Worm (Caenorhabditis elegans): ENCODE data around the gene F13H10.8.
A peak's percentile ranks its signal among the peaks of the same experiment; 100 is the strongest.

F13H10.8 gene

DNA sequence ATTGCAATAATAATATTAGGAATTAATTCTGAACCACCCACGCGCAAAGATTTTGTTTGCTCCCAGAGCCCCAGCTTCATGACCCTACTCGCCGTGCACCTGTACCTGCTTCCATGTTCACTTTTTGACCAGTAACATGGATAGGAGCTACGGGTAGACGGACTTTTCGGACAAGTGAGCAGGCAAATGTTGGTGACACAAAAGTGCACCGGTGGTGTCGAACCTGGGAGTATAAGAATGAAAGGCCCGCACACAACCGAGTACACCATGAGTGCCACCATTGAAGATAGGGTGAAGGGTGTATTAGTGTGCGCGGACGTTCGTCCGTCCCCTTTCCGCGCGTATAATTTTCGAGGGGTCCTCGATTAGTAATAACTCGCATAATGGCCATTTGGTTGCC lies 5.6 kb downstream of the F13H10.8 start (continued):
- TF ChIP-seq T26A8.4 (GFP tag; IDR thresholded peaks at IDR 0.05): peak; percentile 72
- peak; percentile 27 for TF ChIP-seq mep-1 (tag; optimal IDR thresholded peaks at IDR 0.05)
- no peak for TF ChIP-seq hlh-30 (tag; optimal IDR thresholded peaks at IDR 0.05; ENCODE audit: insufficient read depth)

DNA sequence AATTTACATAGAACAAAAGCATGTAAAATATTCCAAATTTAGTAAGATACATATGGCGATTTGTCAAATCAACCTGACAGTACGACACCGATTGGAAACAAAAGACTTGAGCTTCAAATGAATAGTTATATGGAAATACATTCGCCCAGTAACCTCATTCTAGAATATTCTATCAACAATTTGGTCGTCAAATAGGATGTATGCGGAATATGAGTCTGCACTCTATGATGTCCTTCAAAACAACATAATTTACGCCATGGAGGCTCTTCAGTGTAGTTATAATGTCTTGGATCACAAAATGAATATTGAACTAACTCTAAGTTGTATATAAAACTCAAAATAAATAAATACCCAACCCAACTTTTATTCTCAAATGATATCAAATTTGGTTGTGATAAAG lies 6.3 kb downstream of the F13H10.8 start:
- TF ChIP-seq snpc-1.2 (GFP tag; IDR thresholded peaks at IDR 0.05): no peak
- no peak for TF ChIP-seq Y48G9A.11 (GFP tag; IDR thresholded peaks at IDR 0.05)
- peak in 1 of 2 experiments; percentile 45 for TF ChIP-seq lsy-2 (tag; optimal IDR thresholded peaks at IDR 0.05)
- TF ChIP-seq mep-1 (tag; optimal IDR thresholded peaks at IDR 0.05): no peak
- TF ChIP-seq dpl-1 (GFP tag; optimal IDR thresholded peaks at IDR 0.05): peak; percentile 23
- peak; percentile 19 for TF ChIP-seq hlh-11 (tag; optimal IDR thresholded peaks at IDR 0.05)
- TF ChIP-seq nhr-42 (GFP tag; IDR thresholded peaks at IDR 0.05): peak; percentile 8; the same call in 1 of the 2 replicates
- TF ChIP-seq nhr-28 (tag; optimal IDR thresholded peaks at IDR 0.05): peak; percentile 18
- no peak for TF ChIP-seq ceh-44 (GFP tag; IDR thresholded peaks at IDR 0.05)
- TF ChIP-seq lin-29 (GFP tag; IDR thresholded peaks at IDR 0.05): no peak
- peak; percentile 52; the same call in 1 of the 2 replicates for TF ChIP-seq lim-7 (GFP tag; IDR thresholded peaks at IDR 0.05)
- no peak for TF ChIP-seq F10B5.3 (tag; optimal IDR thresholded peaks at IDR 0.05)
- no peak for TF ChIP-seq unc-62 (GFP tag; optimal IDR thresholded peaks at IDR 0.05 in 1 of 2)
- no peak for TF ChIP-seq unc-62 (tag; optimal IDR thresholded peaks at IDR 0.05)
- peak; percentile 19 for TF ChIP-seq nhr-111 (GFP tag; optimal IDR thresholded peaks at IDR 0.05)
- no peak for TF ChIP-seq vab-7 (GFP tag; IDR thresholded peaks at IDR 0.05)
- TF ChIP-seq zip-2 (tag; optimal IDR thresholded peaks at IDR 0.05): no peak
- no peak for TF ChIP-seq ama-1 (optimal IDR thresholded peaks at IDR 0.05)
- TF ChIP-seq daf-16 (GFP tag; optimal IDR thresholded peaks at IDR 0.05): no peak
- TF ChIP-seq daf-16 (tag; optimal IDR thresholded peaks at IDR 0.05): peak; percentile 20
- peak; percentile 14; the same call in 1 of the 2 replicates for TF ChIP-seq hmg-1.1 (GFP tag; IDR thresholded peaks at IDR 0.05)
- no peak for TF ChIP-seq jun-1 (tag; optimal IDR thresholded peaks at IDR 0.05)
- TF ChIP-seq mdl-1 (tag; optimal IDR thresholded peaks at IDR 0.05): no peak
- no peak for TF ChIP-seq unc-130 (GFP tag; optimal IDR thresholded peaks at IDR 0.05)
- peak; percentile 7; the same call in 1 of the 2 replicates for TF ChIP-seq ceh-20 (GFP tag; IDR thresholded peaks at IDR 0.05)
- no peak for TF ChIP-seq lin-38 (GFP tag; IDR thresholded peaks at IDR 0.05)
- peak; percentile 15 for TF ChIP-seq mes-2 (tag; optimal IDR thresholded peaks at IDR 0.05; ENCODE audit: poor library complexity, severe bottlenecking)
- TF ChIP-seq ceh-28 (tag; optimal IDR thresholded peaks at IDR 0.05): no peak
- TF ChIP-seq fkh-10 (GFP tag; optimal IDR thresholded peaks at IDR 0.05): peak; percentile 32
- TF ChIP-seq saeg-2 (GFP tag; IDR thresholded peaks at IDR 0.05): no peak
- peak; percentile 29; the same call in 1 of the 2 replicates for TF ChIP-seq tra-1 (GFP tag; IDR thresholded peaks at IDR 0.05)
- TF ChIP-seq nhr-10 (tag; optimal IDR thresholded peaks at IDR 0.05): no peak
- no peak for TF ChIP-seq pqm-1 (tag; optimal IDR thresholded peaks at IDR 0.05)
- TF ChIP-seq duxl-1 (tag; optimal IDR thresholded peaks at IDR 0.05; ENCODE audit: poor library complexity): no peak
- no peak for TF ChIP-seq madf-9 (GFP tag; conservative IDR thresholded peaks at IDR 0.05)
- TF ChIP-seq daf-8 (GFP tag; IDR thresholded peaks at IDR 0.05): no peak
- peak; percentile 34 for TF ChIP-seq nhr-11 (tag; optimal IDR thresholded peaks at IDR 0.05)
- TF ChIP-seq dve-1 (tag; optimal IDR thresholded peaks at IDR 0.05; ENCODE audit: insufficient read depth): no peak
- no peak for TF ChIP-seq mxl-2 (GFP tag; conservative IDR thresholded peaks at IDR 0.05)
- TF ChIP-seq daf-19 (GFP tag; conservative IDR thresholded peaks at IDR 0.05): no peak
- no peak for TF ChIP-seq pha-4 (GFP tag; IDR thresholded peaks at IDR 0.05)
- TF ChIP-seq pha-4 (tag; optimal IDR thresholded peaks at IDR 0.05): peak; percentile 10
- TF ChIP-seq daf-12 (tag; optimal IDR thresholded peaks at IDR 0.05): no peak
- peak; percentile 12; the same call in 1 of the 2 replicates for TF ChIP-seq T26A8.4 (GFP tag; IDR thresholded peaks at IDR 0.05)

Data from whole organism, L4 larva.